Fruit fly (Drosophila melanogaster) whole organism, prepupa: ENCODE data around the gene CG9133.

Source experiments
- CG10631 ChIP-seq: fragments of 200-800 bp; sonication (Bioruptor generic); optimal IDR thresholded peaks from 2 replicates; lab custom pipeline; 2016; ENCODE audit warnings: missing biosample characterization, missing genetic modification characterization
- CG11762 ChIP-seq: fragments of 200-800 bp; sonication (Bioruptor generic); optimal IDR thresholded peaks from 3 replicates; lab custom pipeline; 2016; ENCODE audit warnings: missing biosample characterization, missing genetic modification characterization; ENCODE audit not compliant: insufficient read depth
- Sox14 ChIP-seq: fragments of 200-800 bp; sonication (Bioruptor generic); optimal IDR thresholded peaks from 3 replicates; lab custom pipeline; 2016; ENCODE audit warnings: missing biosample characterization, missing genetic modification characterization
- spab ChIP-seq: fragments of 200-800 bp; sonication (Bioruptor generic); optimal IDR thresholded peaks from 2 replicates; lab custom pipeline; 2017; ENCODE audit warnings: missing biosample characterization, mild to moderate bottlenecking, missing genetic modification characterization, missing genetic modification reagents

dm6 chr3L:1258547-1258946 lies 6.7 kb downstream of the CG9133 start:
- TF ChIP-seq Sox14 (GFP tag; lab: Kevin White, UChicago), result no peak
- TF ChIP-seq spab (GFP tag; lab: Kevin White, UChicago), result no peak
- TF ChIP-seq CG11762 (GFP tag; lab: Kevin White, UChicago), result no peak
- no peak for TF ChIP-seq CG10631
